Worm (Caenorhabditis elegans): ENCODE results near the gene dhs-31.

- no peak for TF ChIP-seq akir-1 (GFP tag; optimal IDR thresholded peaks at IDR 0.05)
- no peak for TF ChIP-seq unc-62 (GFP tag; optimal IDR thresholded peaks at IDR 0.05)
- no peak for TF ChIP-seq efl-1 (GFP tag; optimal IDR thresholded peaks at IDR 0.05)
- no peak for TF ChIP-seq B0261.1 (tag; optimal IDR thresholded peaks at IDR 0.05)
- TF ChIP-seq let-607 (tag; optimal IDR thresholded peaks at IDR 0.05) = no peak
- no peak for TF ChIP-seq dpl-1 (GFP tag; optimal IDR thresholded peaks at IDR 0.05)
- TF ChIP-seq pha-4 (tag; optimal IDR thresholded peaks at IDR 0.05) = no peak
- TF ChIP-seq die-1 (tag; optimal IDR thresholded peaks at IDR 0.05) = no peak
- TF ChIP-seq ceh-100 (GFP tag; IDR thresholded peaks at IDR 0.05) = no peak
- TF ChIP-seq nhr-179 (tag; optimal IDR thresholded peaks at IDR 0.05) = no peak
- TF ChIP-seq egrh-3 (GFP tag; IDR thresholded peaks at IDR 0.05) = no peak
Observed at ce11 chrIV:10003372-10003771, 37.3 kb downstream of the dhs-31 start, which contains the start of the genes C47E12.2 and sars-1.

All from whole organism, young adult.